Worm (Caenorhabditis elegans) whole organism, early embryonic: Measurements from ENCODE around the gene Y26G10.5.

Source experiments
- B0310.2 ChIP-seq: sonication (generic microtip); optimal IDR thresholded peaks from 2 replicates; lab custom pipeline; 2016; ENCODE audit warnings: mild to moderate bottlenecking, missing genetic modification characterization, missing compliant biosample characterization
- ama-1 ChIP-seq: fragments of 150-350 bp; optimal IDR thresholded peaks from 2 replicates; lab custom pipeline; 2014
- ceh-13 ChIP-seq: fragments of 200-800 bp; sonication (Bioruptor generic); optimal IDR thresholded peaks from 2 replicates; lab custom pipeline; 2018; ENCODE audit warnings: mild to moderate bottlenecking, missing genetic modification characterization, missing compliant biosample characterization
- ceh-36 ChIP-seq: sonication (generic microtip); optimal IDR thresholded peaks from 2 replicates; lab custom pipeline; 2016; ENCODE audit warnings: missing genetic modification characterization, inconsistent platforms, missing compliant biosample characterization
- ets-7 ChIP-seq: sonication (generic microtip); optimal IDR thresholded peaks from 2 replicates; lab custom pipeline; 2016; ENCODE audit warnings: missing genotype, missing genetic modification characterization, missing compliant biosample characterization
- flt-1 ChIP-seq: fragments of 200-800 bp; sonication (Bioruptor generic); IDR thresholded peaks from 2 replicates; pipeline ENCODE4 v1.3.6; 2022; ENCODE audit warnings: missing genetic modification characterization, missing compliant biosample characterization
- hmbx-1 ChIP-seq: sonication (generic microtip); optimal IDR thresholded peaks from 2 replicates; lab custom pipeline; 2016; ENCODE audit warnings: mild to moderate bottlenecking, missing genetic modification characterization, missing compliant biosample characterization
- hmg-4 ChIP-seq: fragments of 200-800 bp; sonication (Bioruptor generic); optimal IDR thresholded peaks from 2 replicates; lab custom pipeline; 2018; ENCODE audit warnings: mild to moderate bottlenecking, missing genetic modification characterization, missing compliant biosample characterization
- hnd-1 ChIP-seq: sonication (generic microtip); optimal IDR thresholded peaks from 2 replicates; lab custom pipeline; 2016; ENCODE audit warnings: missing genetic modification characterization, missing compliant biosample characterization
- sea-1 ChIP-seq: fragments of 200-800 bp; sonication (Bioruptor generic); conservative IDR thresholded peaks from 2 replicates; pipeline ENCODE4 v1.3.6; 2022; ENCODE audit warnings: missing genetic modification characterization, missing compliant biosample characterization
- tbx-11 ChIP-seq: fragments of 200-800 bp; sonication (Bioruptor generic); IDR thresholded peaks from 2 replicates; pipeline ENCODE4 v1.3.6; 2022; ENCODE audit warnings: missing genetic modification characterization, missing compliant biosample characterization
- tbx-37 ChIP-seq: fragments of 200-800 bp; sonication (Bioruptor generic); conservative IDR thresholded peaks from 2 replicates; pipeline ENCODE4 v1.3.6; 2022; ENCODE audit warnings: missing genetic modification reagents, missing genetic modification characterization, missing compliant biosample characterization

- TF ChIP-seq B0310.2 (tag; lab: Kevin White, UChicago), result no peak
- no peak for TF ChIP-seq ceh-13 (GFP tag; lab: Kevin White, UChicago)
- TF ChIP-seq ama-1 (lab: Kevin White, UChicago), result no peak
- no peak for TF ChIP-seq flt-1 (GFP tag; lab: Robert Waterston, UW)
- no peak for TF ChIP-seq tbx-11 (GFP tag; lab: Robert Waterston, UW)
- TF ChIP-seq hmg-4, result no peak
- no peak for TF ChIP-seq tbx-37
- TF ChIP-seq hmbx-1 (tag; lab: Kevin White, UChicago), result no peak
- no peak for TF ChIP-seq hnd-1
- TF ChIP-seq sea-1 (GFP tag; lab: Robert Waterston, UW), result no peak
- TF ChIP-seq ceh-36 (tag; lab: Kevin White, UChicago), result no peak
- TF ChIP-seq ets-7, result no peak
Measured at ce11 chrV:17684857-17685256, 15.8 kb downstream of the Y26G10.5 start, which contains the start of the genes F59A1.16 and F59A1.6.
